Worm (Caenorhabditis elegans): Measurements from ENCODE around the gene prmt-6.

Gene prmt-6

DNA sequence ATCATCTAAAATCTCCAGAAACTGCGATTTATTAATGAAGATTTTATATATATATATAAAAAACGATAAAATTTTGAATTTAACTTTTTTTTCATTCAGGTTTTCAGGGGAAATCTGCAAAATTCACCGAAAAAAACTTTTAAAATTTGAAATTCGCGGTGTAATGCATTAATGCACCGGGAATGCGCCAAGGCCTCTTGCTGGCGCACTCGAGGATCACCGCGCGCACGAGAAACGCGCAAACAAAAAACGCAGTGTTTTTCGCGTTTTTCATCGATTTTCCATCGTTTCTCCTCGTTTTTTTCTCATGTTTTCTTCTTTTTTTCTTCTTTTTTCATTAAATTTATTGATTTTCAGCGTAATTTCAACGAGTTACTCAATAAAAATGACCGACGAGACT is 46.8 kb downstream of the prmt-6 start, which contains the start of gene hrpu-2 (continued):
- TF ChIP-seq ceh-91 (GFP tag; IDR thresholded peaks at IDR 0.05) (peak; percentile 57), ztf-25 (GFP tag; IDR thresholded peaks at IDR 0.05) (no peak), ama-1 (optimal IDR thresholded peaks at IDR 0.05) (no peak), ama-1 (GFP tag; optimal IDR thresholded peaks at IDR 0.05) (no peak), bed-2 (GFP tag; IDR thresholded peaks at IDR 0.05) (no peak), rpc-1 (optimal IDR thresholded peaks at IDR 0.05) (no peak), rpc-1 (tag; optimal IDR thresholded peaks at IDR 0.05) (no peak), madf-6 (GFP tag; IDR thresholded peaks at IDR 0.05) (peak; percentile 72)

Data from whole organism, young adult.